Fruit fly (Drosophila melanogaster): ENCODE results near the gene rst.

The rst gene

DNA sequence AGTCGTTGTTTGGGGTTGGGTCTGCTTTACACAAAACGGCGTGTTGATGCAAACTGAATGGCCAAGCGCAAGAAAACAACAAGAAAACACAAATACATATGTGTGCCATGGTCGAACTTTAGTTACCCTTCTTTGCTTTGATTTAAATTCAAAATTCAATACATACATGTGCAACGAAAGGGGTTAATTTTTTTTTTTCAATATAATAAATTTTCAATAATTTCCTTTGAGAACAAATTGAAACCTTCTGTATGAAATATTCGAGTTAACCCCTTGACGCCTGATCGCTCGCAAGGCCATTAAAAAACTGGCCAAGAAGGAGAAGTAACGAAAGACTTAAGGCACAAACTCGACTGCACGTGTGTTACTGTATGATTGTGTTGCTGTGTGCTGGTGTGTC lies 45.0 kb upstream of the rst start (continued):
- TF ChIP-seq D19A (tag; optimal IDR thresholded peaks at IDR 0.05) (peak; percentile 95), CG31224 (GFP tag; IDR thresholded peaks at IDR 0.05) (no peak), ham (GFP tag; IDR thresholded peaks at IDR 0.05) (no peak), zfh2 (GFP tag; optimal IDR thresholded peaks at IDR 0.05) (no peak), slou (GFP tag; optimal IDR thresholded peaks at IDR 0.05) (no peak), CG9215 (GFP tag; IDR thresholded peaks at IDR 0.05) (0 out of 2 replicates have a peak, but pooled peaks have one; percentile 9), HLH3B (GFP tag; IDR thresholded peaks at IDR 0.05) (peak; percentile 75), NC2β (GFP tag; optimal IDR thresholded peaks at IDR 0.05) (no peak), CG14667 (GFP tag; IDR thresholded peaks at IDR 0.05) (peak; percentile 26; the same call in 1 of the 2 replicates), Doc3 (GFP tag; IDR thresholded peaks at IDR 0.05; ENCODE audit: partially characterized antibody) (no peak), lmd (GFP tag; IDR thresholded peaks at IDR 0.05) (peak; percentile 61), CG1832 (GFP tag; optimal IDR thresholded peaks at IDR 0.05) (no peak), CG7745 (tag; optimal IDR thresholded peaks at IDR 0.05) (no peak), trh (GFP tag; optimal IDR thresholded peaks at IDR 0.05) (no peak), pzg (GFP tag; optimal IDR thresholded peaks at IDR 0.05) (no peak), CG12942 (GFP tag; optimal IDR thresholded peaks at IDR 0.05) (peak; percentile 33), Chrac-16 (GFP tag; optimal IDR thresholded peaks at IDR 0.05) (peak; percentile 30), cwo (GFP tag; optimal IDR thresholded peaks at IDR 0.05) (no peak), CG32767 (GFP tag; IDR thresholded peaks at IDR 0.05) (peak; percentile 60), unc-4 (GFP tag; IDR thresholded peaks at IDR 0.05; ENCODE audit: partially characterized antibody) (no peak), BtbVII (GFP tag; optimal IDR thresholded peaks at IDR 0.05) (no peak), dpn (GFP tag; optimal IDR thresholded peaks at IDR 0.05) (peak in 1 of 2 experiments; percentile 43), CG15479 (GFP tag; optimal IDR thresholded peaks at IDR 0.05) (no peak), zf30C (GFP tag; optimal IDR thresholded peaks at IDR 0.05) (no peak), CG18619 (GFP tag; optimal IDR thresholded peaks at IDR 0.05) (no peak), run (tag; optimal IDR thresholded peaks at IDR 0.05) (peak; percentile 17), Nf-YC (tag; optimal IDR thresholded peaks at IDR 0.05) (no peak), row (GFP tag; IDR thresholded peaks at IDR 0.05) (peak; percentile 76), Hr78 (GFP tag; optimal IDR thresholded peaks at IDR 0.05) (no peak), HLH4C (GFP tag; IDR thresholded peaks at IDR 0.05; ENCODE audit: partially characterized antibody) (no peak), CG4282 (GFP tag; optimal IDR thresholded peaks at IDR 0.05) (no peak), Hey (tag; optimal IDR thresholded peaks at IDR 0.05) (no peak), B-H2 (GFP tag; optimal IDR thresholded peaks at IDR 0.05) (no peak), PHDP (tag; optimal IDR thresholded peaks at IDR 0.05) (peak; percentile 63), eve (GFP tag; optimal IDR thresholded peaks at IDR 0.05) (peak in 1 of 2 experiments; percentile 85), Jarid2 (GFP tag; optimal IDR thresholded peaks at IDR 0.05) (no peak), sr (GFP tag; IDR thresholded peaks at IDR 0.05) (no peak), CG4707 (GFP tag; optimal IDR thresholded peaks at IDR 0.05) (no peak), MTF-1 (GFP tag; optimal IDR thresholded peaks at IDR 0.05; ENCODE audit: borderline replicate concordance) (no peak), sima (GFP tag; optimal IDR thresholded peaks at IDR 0.05) (no peak), CG33557 (GFP tag; optimal IDR thresholded peaks at IDR 0.05) (peak; percentile 58), B-H1 (GFP tag; IDR thresholded peaks at IDR 0.05) (peak; percentile 36; the same call in 2 of the 3 replicates), CG11723 (GFP tag; optimal IDR thresholded peaks at IDR 0.05) (peak; percentile 9), CG11398 (GFP tag; optimal IDR thresholded peaks at IDR 0.05) (no peak), Dll (GFP tag; IDR thresholded peaks at IDR 0.05; ENCODE audit: partially characterized antibody) (no peak), CG2199 (GFP tag; IDR thresholded peaks at IDR 0.05) (no peak), Hr39 (optimal IDR thresholded peaks at IDR 0.05) (no peak), Dbx (GFP tag; IDR thresholded peaks at IDR 0.05) (no peak), crol (GFP tag; IDR thresholded peaks at IDR 0.05) (no peak), Hmx (GFP tag; optimal IDR thresholded peaks at IDR 0.05) (no peak), CG2678 (tag; optimal IDR thresholded peaks at IDR 0.05) (peak; percentile 75)

Data from whole organism, embryonic.